Fruit fly (Drosophila melanogaster) whole organism, embryonic: ENCODE results near the gene pix.

Experiments used
- ATbp ChIP-seq: fragments of 200-800 bp; sonication (Bioruptor generic); optimal IDR thresholded peaks from 2 replicates; lab custom pipeline; 2017; ENCODE audit warnings: missing biosample characterization, mild to moderate bottlenecking, missing genetic modification characterization, missing genetic modification reagents
- Abd-B ChIP-seq: fragments of 200-800 bp; sonication (Bioruptor generic); optimal IDR thresholded peaks from 2 replicates; lab custom pipeline; 2018; ENCODE audit warnings: missing biosample characterization, mild to moderate bottlenecking, missing genetic modification characterization, moderate library complexity
- B-H1 ChIP-seq: fragments of 200-800 bp; sonication (Bioruptor generic); IDR thresholded peaks from 3 replicates; pipeline ENCODE4 v1.3.6; 2022; ENCODE audit warnings: missing biosample characterization, missing genetic modification characterization
- B-H2 ChIP-seq: fragments of 200-800 bp; sonication (Bioruptor generic); optimal IDR thresholded peaks from 2 replicates; lab custom pipeline; 2018; ENCODE audit warnings: missing biosample characterization, mild to moderate bottlenecking, missing genetic modification characterization
- C15 ChIP-seq: fragments of 200-800 bp; sonication (Bioruptor generic); IDR thresholded peaks from 3 replicates; pipeline ENCODE4 v1.3.6; 2022; ENCODE audit warnings: missing biosample characterization, missing genetic modification characterization
- CG10274 ChIP-seq: fragments of 200-800 bp; sonication (Bioruptor generic); optimal IDR thresholded peaks from 3 replicates; lab custom pipeline; 2017; ENCODE audit warnings: missing biosample characterization, mild to moderate bottlenecking, missing genetic modification characterization
- CG10462 ChIP-seq: fragments of 200-800 bp; sonication (Bioruptor generic); optimal IDR thresholded peaks from 2 replicates; lab custom pipeline; 2016; ENCODE audit warnings: missing biosample characterization, missing genetic modification characterization
- CG11085 ChIP-seq: fragments of 200-800 bp; sonication (Bioruptor generic); IDR thresholded peaks from 2 replicates; pipeline ENCODE4 v1.3.6; 2022; ENCODE audit warnings: missing biosample characterization, missing genetic modification characterization
- CG11723 ChIP-seq: fragments of 200-800 bp; sonication (Bioruptor generic); optimal IDR thresholded peaks from 2 replicates; lab custom pipeline; 2017; ENCODE audit warnings: missing biosample characterization, mild to moderate bottlenecking, missing genetic modification characterization
- CG13123 ChIP-seq: fragments of 200-800 bp; sonication (Bioruptor generic); optimal IDR thresholded peaks from 2 replicates; lab custom pipeline; 2016; ENCODE audit warnings: missing biosample characterization, missing genetic modification characterization
- CG15269 ChIP-seq: fragments of 200-800 bp; sonication (Bioruptor generic); optimal IDR thresholded peaks from 2 replicates; lab custom pipeline; 2018; ENCODE audit warnings: missing biosample characterization, mild to moderate bottlenecking, missing genetic modification characterization, moderate library complexity
- CG15514 ChIP-seq: fragments of 200-800 bp; sonication (Bioruptor generic); optimal IDR thresholded peaks from 3 replicates; lab custom pipeline; 2017; ENCODE audit warnings: missing biosample characterization, missing genetic modification characterization, mild to moderate bottlenecking, moderate library complexity, missing genetic modification reagents
- CG1792 ChIP-seq: fragments of 200-800 bp; sonication (Bioruptor generic); optimal IDR thresholded peaks from 2 replicates; lab custom pipeline; 2016; ENCODE audit warnings: missing biosample characterization, missing genetic modification characterization
- CG2120 ChIP-seq: fragments of 200-800 bp; sonication (Bioruptor generic); optimal IDR thresholded peaks from 3 replicates; lab custom pipeline; 2016; ENCODE audit warnings: missing biosample characterization, missing genetic modification characterization
- CG30403 ChIP-seq: fragments of 200-800 bp; sonication (Bioruptor generic); optimal IDR thresholded peaks from 3 replicates; lab custom pipeline; 2016; ENCODE audit warnings: missing biosample characterization, missing genetic modification characterization
- CG32767 ChIP-seq: fragments of 200-800 bp; sonication (Bioruptor generic); IDR thresholded peaks from 2 replicates; pipeline ENCODE4 v1.3.6; 2022; ENCODE audit warnings: missing biosample characterization, missing genetic modification characterization
- CG3995 ChIP-seq: fragments of 200-800 bp; sonication (Bioruptor generic); optimal IDR thresholded peaks from 3 replicates; lab custom pipeline; 2016; ENCODE audit warnings: missing biosample characterization, missing genetic modification characterization
- CG43689 ChIP-seq: fragments of 200-800 bp; sonication (Bioruptor generic); IDR thresholded peaks from 2 replicates; pipeline ENCODE4 v1.3.6; 2022; ENCODE audit warnings: missing biosample characterization, missing genetic modification characterization
- CG4424 ChIP-seq: fragments of 200-800 bp; sonication (Bioruptor generic); optimal IDR thresholded peaks from 3 replicates; lab custom pipeline; 2016; ENCODE audit warnings: missing biosample characterization, missing genetic modification characterization
- CG5953 ChIP-seq: fragments of 200-800 bp; sonication (Bioruptor generic); IDR thresholded peaks from 2 replicates; pipeline ENCODE4 v1.3.6; 2022; ENCODE audit warnings: missing biosample characterization, missing genetic modification characterization
- CG7372 ChIP-seq: fragments of 200-800 bp; sonication (Bioruptor generic); IDR thresholded peaks from 2 replicates; pipeline ENCODE4 v1.3.6; 2022; ENCODE audit warnings: missing biosample characterization, missing genetic modification characterization
- CG8478 ChIP-seq: fragments of >200 bp; optimal IDR thresholded peaks from 2 replicates; lab custom pipeline; 2018
- CG8944 ChIP-seq: fragments of 200-800 bp; sonication (Bioruptor generic); optimal IDR thresholded peaks from 3 replicates; lab custom pipeline; 2016; ENCODE audit warnings: missing biosample characterization, missing genetic modification characterization
- CG9797 ChIP-seq: fragments of 200-800 bp; sonication (Bioruptor generic); optimal IDR thresholded peaks from 3 replicates; lab custom pipeline; 2018; ENCODE audit warnings: missing biosample characterization, mild to moderate bottlenecking, missing genetic modification characterization
- CG9876 ChIP-seq: fragments of 200-800 bp; sonication (Bioruptor generic); optimal IDR thresholded peaks from 2 replicates; lab custom pipeline; 2016; ENCODE audit warnings: missing biosample characterization, missing genetic modification characterization
- Dll ChIP-seq: fragments of 200-800 bp; sonication (Bioruptor generic); IDR thresholded peaks from 4 replicates; pipeline ENCODE4 v1.3.6; 2022; ENCODE audit warnings: missing biosample characterization, missing genetic modification characterization; ENCODE audit not compliant: partially characterized antibody
- Gug ChIP-seq: fragments of 200-800 bp; sonication (Bioruptor generic); IDR thresholded peaks from 4 replicates; pipeline ENCODE4 v1.3.6; 2022; ENCODE audit warnings: missing biosample characterization, missing genetic modification characterization
- Hand ChIP-seq: fragments of 200-800 bp; sonication (Bioruptor generic); optimal IDR thresholded peaks from 2 replicates; lab custom pipeline; 2017; ENCODE audit warnings: mild to moderate bottlenecking, missing biosample characterization, missing genetic modification reagents, missing genetic modification characterization
- HmgZ ChIP-seq: fragments of 200-800 bp; sonication (Bioruptor generic); optimal IDR thresholded peaks from 2 replicates; lab custom pipeline; 2018; ENCODE audit warnings: missing biosample characterization, mild to moderate bottlenecking, missing genetic modification characterization
- Jarid2 ChIP-seq: fragments of 200-800 bp; sonication (Bioruptor generic); optimal IDR thresholded peaks from 3 replicates; lab custom pipeline; 2017; ENCODE audit warnings: mild to moderate bottlenecking, missing biosample characterization, missing genetic modification reagents, missing genetic modification characterization
- Kr ChIP-seq: fragments of 200-800 bp; sonication (Bioruptor generic); optimal IDR thresholded peaks from 2 replicates; lab custom pipeline; 2017; ENCODE audit warnings: missing biosample characterization, mild to moderate bottlenecking, missing genetic modification characterization
- MBD-R2 ChIP-seq: fragments of 200-800 bp; sonication (Bioruptor generic); IDR thresholded peaks from 2 replicates; pipeline ENCODE4 v1.3.6; 2022; ENCODE audit warnings: missing biosample characterization, missing genetic modification characterization
- Mes4 ChIP-seq: fragments of 200-800 bp; sonication (Bioruptor generic); optimal IDR thresholded peaks from 2 replicates; lab custom pipeline; 2016; ENCODE audit warnings: missing biosample characterization, missing genetic modification characterization
- NFAT ChIP-seq: fragments of 200-800 bp; sonication (Bioruptor generic); IDR thresholded peaks from 2 replicates; pipeline ENCODE4 v1.3.6; 2022; ENCODE audit warnings: missing biosample characterization, missing genetic modification characterization
- Sry-β ChIP-seq: fragments of 200-800 bp; sonication (Bioruptor generic); optimal IDR thresholded peaks from 2 replicates; lab custom pipeline; 2018; ENCODE audit warnings: missing biosample characterization, mild to moderate bottlenecking, missing genetic modification characterization, moderate library complexity
- Trl ChIP-seq, 3 experiments: fragments of >200 bp in 2 of 3; fragments of 200-800 bp in 1 of 3; sonication (Bioruptor generic) in 1 of 3; optimal IDR thresholded peaks; 2 replicates in 1 of 3; 3 replicates in 2 of 3; lab custom pipeline; 2016 to 2017; ENCODE audit warnings: missing biosample characterization in 1 of 3, missing genetic modification characterization in 1 of 3
- ato ChIP-seq: fragments of 200-800 bp; sonication (Bioruptor generic); IDR thresholded peaks from 2 replicates; pipeline ENCODE4 v1.3.6; 2022; ENCODE audit warnings: missing biosample characterization, missing genetic modification characterization; ENCODE audit not compliant: partially characterized antibody
- bsh ChIP-seq, 2 experiments: fragments of 200-800 bp; sonication (Bioruptor generic); optimal IDR thresholded peaks; 2 replicates each; lab custom pipeline; 2017 to 2018; ENCODE audit warnings: mild to moderate bottlenecking in 2 of 2, missing biosample characterization in 2 of 2, missing genetic modification characterization in 2 of 2, moderate library complexity in 1 of 2
- caup ChIP-seq: fragments of 200-800 bp; sonication (Bioruptor generic); optimal IDR thresholded peaks from 3 replicates; lab custom pipeline; 2017; ENCODE audit warnings: missing biosample characterization, mild to moderate bottlenecking, missing genetic modification characterization, moderate library complexity; ENCODE audit not compliant: severe bottlenecking
- chm ChIP-seq: fragments of 200-800 bp; sonication (Bioruptor generic); IDR thresholded peaks from 2 replicates; pipeline ENCODE4 v1.3.6; 2022; ENCODE audit warnings: missing biosample characterization, missing genetic modification characterization
- crol ChIP-seq: fragments of 200-800 bp; sonication (Bioruptor generic); IDR thresholded peaks from 2 replicates; pipeline ENCODE4 v1.3.6; 2022; ENCODE audit warnings: missing biosample characterization, missing genetic modification characterization
- fu2 ChIP-seq: fragments of 200-800 bp; sonication (Bioruptor generic); optimal IDR thresholded peaks from 2 replicates; lab custom pipeline; 2016; ENCODE audit warnings: missing biosample characterization, missing genetic modification characterization
- gcm ChIP-seq: fragments of 200-800 bp; sonication (Bioruptor generic); optimal IDR thresholded peaks from 2 replicates; lab custom pipeline; 2019; ENCODE audit warnings: missing biosample characterization, mild to moderate bottlenecking, missing genetic modification characterization, moderate library complexity
- grn ChIP-seq: fragments of 200-800 bp; sonication (Bioruptor generic); optimal IDR thresholded peaks from 3 replicates; lab custom pipeline; 2017; ENCODE audit warnings: missing biosample characterization, missing genetic modification characterization
- jumu ChIP-seq: fragments of 200-800 bp; sonication (Bioruptor generic); optimal IDR thresholded peaks from 3 replicates; lab custom pipeline; 2016; ENCODE audit warnings: missing biosample characterization, missing genetic modification characterization
- klu ChIP-seq: fragments of 200-800 bp; sonication (Bioruptor generic); IDR thresholded peaks from 2 replicates; pipeline ENCODE4 v1.3.6; 2022; ENCODE audit warnings: missing biosample characterization, missing genetic modification characterization
- otp ChIP-seq: fragments of 200-800 bp; sonication (Bioruptor generic); IDR thresholded peaks from 3 replicates; pipeline ENCODE4, ENCODE4 v1.3.6; 2022; ENCODE audit warnings: missing biosample characterization, missing genetic modification characterization
- pum ChIP-seq: fragments of 200-800 bp; sonication (Bioruptor generic); optimal IDR thresholded peaks from 2 replicates; lab custom pipeline; 2016; ENCODE audit warnings: missing biosample characterization, missing genetic modification characterization
- ro ChIP-seq: fragments of 200-800 bp; sonication (Bioruptor generic); IDR thresholded peaks from 2 replicates; pipeline ENCODE4 v1.3.6; 2022; ENCODE audit warnings: missing biosample characterization, missing genetic modification characterization
- row ChIP-seq: fragments of 200-800 bp; sonication (Bioruptor generic); IDR thresholded peaks from 3 replicates; pipeline ENCODE4 v1.3.6; 2022; ENCODE audit warnings: missing biosample characterization, missing genetic modification characterization
- tgo ChIP-seq: fragments of 200-800 bp; sonication (Bioruptor generic); IDR thresholded peaks from 3 replicates; pipeline ENCODE4 v1.3.6; 2022; ENCODE audit warnings: missing biosample characterization, missing genetic modification characterization
- trh ChIP-seq: fragments of 200-800 bp; sonication (Bioruptor generic); optimal IDR thresholded peaks from 2 replicates; lab custom pipeline; 2016; ENCODE audit warnings: missing biosample characterization, missing genetic modification characterization

Gene pix

DNA sequence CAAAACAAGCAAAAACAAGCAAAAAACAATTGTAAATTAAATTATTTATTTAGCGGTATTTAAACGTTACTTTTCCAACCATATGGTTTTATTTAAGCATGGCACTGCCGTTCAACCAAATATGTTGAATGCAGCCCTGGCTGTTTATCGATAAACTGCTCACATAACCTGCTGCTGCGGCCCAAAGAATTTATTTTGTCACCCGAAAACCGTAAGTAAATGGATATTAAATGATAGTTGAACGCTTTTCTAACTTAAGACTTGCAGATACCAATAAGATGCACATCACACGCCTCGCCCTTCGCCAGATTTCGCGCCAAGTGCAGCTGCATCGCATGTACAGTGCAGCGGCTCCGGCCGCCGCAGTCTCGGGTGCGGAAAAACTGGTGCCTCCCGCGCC, 17.9 kb downstream of the pix start, which contains the start of gene mRpL12 (continued):
- no peak for TF ChIP-seq tgo
- TF ChIP-seq Mes4 (GFP tag; lab: Kevin White, UChicago) = no peak
- TF ChIP-seq CG9797 (GFP tag; lab: Kevin White, UChicago) = no peak
- TF ChIP-seq pum = no peak
- TF ChIP-seq ATbp (GFP tag; lab: Kevin White, UChicago) = no peak
- no peak for TF ChIP-seq CG1792 (GFP tag; lab: Kevin White, UChicago)
- no peak for TF ChIP-seq bsh (GFP tag; optimal IDR thresholded peaks at IDR 0.05; lab: Kevin White, UChicago)
- TF ChIP-seq CG32767 (GFP tag; lab: Robert Waterston, UW) = no peak
- no peak for TF ChIP-seq CG10274 (GFP tag; lab: Kevin White, UChicago)
- no peak for TF ChIP-seq CG30403 (GFP tag; lab: Kevin White, UChicago)
- TF ChIP-seq Hand (GFP tag; lab: Kevin White, UChicago) = no peak
- no peak for TF ChIP-seq klu
- no peak for TF ChIP-seq CG13123 (GFP tag; lab: Kevin White, UChicago)
- peak; percentile 52 for TF ChIP-seq CG3995 (GFP tag; lab: Kevin White, UChicago)
- no peak for TF ChIP-seq ato
- no peak for TF ChIP-seq Trl (optimal IDR thresholded peaks at IDR 0.05; lab: Kevin White, UChicago)
- TF ChIP-seq Trl (GFP tag; optimal IDR thresholded peaks at IDR 0.05; lab: Kevin White, UChicago) = no peak
- TF ChIP-seq CG4424 = peak; percentile 25
- TF ChIP-seq Gug = no peak
- no peak for TF ChIP-seq CG7372 (GFP tag; lab: Robert Waterston, UW)
- TF ChIP-seq ro (GFP tag; lab: Robert Waterston, UW) = no peak
- no peak for TF ChIP-seq CG11085
- TF ChIP-seq CG15269 (tag; lab: Kevin White, UChicago) = no peak
- TF ChIP-seq CG10462 (GFP tag; lab: Kevin White, UChicago) = no peak
- no peak for TF ChIP-seq C15
- no peak for TF ChIP-seq NFAT (GFP tag; lab: Robert Waterston, UW)
- no peak for TF ChIP-seq CG8944 (GFP tag; lab: Kevin White, UChicago)
- TF ChIP-seq Jarid2 = no peak
- TF ChIP-seq chm (GFP tag; lab: Robert Waterston, UW) = no peak
- TF ChIP-seq caup (GFP tag; lab: Kevin White, UChicago) = no peak
- no peak for TF ChIP-seq trh (GFP tag; lab: Kevin White, UChicago)
- TF ChIP-seq Abd-B (GFP tag; lab: Kevin White, UChicago) = no peak
- no peak for TF ChIP-seq CG8478 (lab: Kevin White, UChicago)
- peak; percentile 38; the same call in 1 of the 3 replicates for TF ChIP-seq row (GFP tag; lab: Robert Waterston, UW)
- TF ChIP-seq Sry-β (GFP tag; lab: Kevin White, UChicago) = no peak
- peak; percentile 77 for TF ChIP-seq MBD-R2 (GFP tag; lab: Robert Waterston, UW)
- TF ChIP-seq B-H2 (GFP tag; lab: Kevin White, UChicago) = no peak
- no peak for TF ChIP-seq CG43689 (GFP tag; lab: Robert Waterston, UW)
- no peak for TF ChIP-seq jumu (GFP tag; lab: Kevin White, UChicago)
- TF ChIP-seq gcm (GFP tag; lab: Kevin White, UChicago) = no peak
- TF ChIP-seq otp = no peak
- no peak for TF ChIP-seq CG11723
- peak; percentile 23 for TF ChIP-seq CG2120 (GFP tag; lab: Kevin White, UChicago)
- TF ChIP-seq CG15514 (GFP tag; lab: Kevin White, UChicago) = peak; percentile 44
- TF ChIP-seq B-H1 (GFP tag; lab: Robert Waterston, UW) = no peak
- no peak for TF ChIP-seq fu2 (GFP tag; lab: Kevin White, UChicago)
- no peak for TF ChIP-seq crol (GFP tag; lab: Robert Waterston, UW)
- TF ChIP-seq HmgZ (tag; lab: Kevin White, UChicago) = peak; percentile 34
- no peak for TF ChIP-seq CG9876 (GFP tag; lab: Kevin White, UChicago)
- no peak for TF ChIP-seq CG5953 (GFP tag; lab: Robert Waterston, UW)
- TF ChIP-seq grn (GFP tag; lab: Kevin White, UChicago) = no peak
- no peak for TF ChIP-seq Kr (GFP tag; lab: Kevin White, UChicago)
- TF ChIP-seq Dll (GFP tag; lab: Robert Waterston, UW) = peak; percentile 52; the same call in 1 of the 4 replicates
